Fruit fly (Drosophila melanogaster) whole organism, adult: Measurements from ENCODE around the gene CG42827.
A peak's percentile ranks its signal among the peaks of the same experiment; 100 is the strongest.

Experiments
- CG11617 ChIP-seq: fragments of 200-800 bp; sonication (Bioruptor generic); optimal IDR thresholded peaks from 2 replicates; lab custom pipeline; 2017; ENCODE audit warnings: mild to moderate bottlenecking, missing biosample characterization, missing genetic modification reagents, missing genetic modification characterization
- CG12768 ChIP-seq: fragments of 200-800 bp; sonication (Bioruptor generic); optimal IDR thresholded peaks from 2 replicates; lab custom pipeline; 2017; ENCODE audit warnings: missing biosample characterization, missing genetic modification characterization, mild to moderate bottlenecking, moderate library complexity, missing genetic modification reagents
- CG14711 ChIP-seq: fragments of 200-800 bp; sonication (Bioruptor generic); optimal IDR thresholded peaks from 2 replicates; lab custom pipeline; 2018; ENCODE audit warnings: missing biosample characterization, mild to moderate bottlenecking, missing genetic modification characterization, moderate library complexity
- CG1620 ChIP-seq: fragments of 200-800 bp; sonication (Bioruptor generic); optimal IDR thresholded peaks from 2 replicates; lab custom pipeline; 2016; ENCODE audit warnings: missing biosample characterization, missing genetic modification characterization
- CG33017 ChIP-seq: fragments of 200-800 bp; sonication (Bioruptor generic); optimal IDR thresholded peaks from 2 replicates; lab custom pipeline; 2018; ENCODE audit warnings: missing biosample characterization, mild to moderate bottlenecking, missing genetic modification characterization, moderate library complexity
- CG5204 ChIP-seq: fragments of 200-800 bp; sonication (Bioruptor generic); optimal IDR thresholded peaks from 2 replicates; lab custom pipeline; 2016; ENCODE audit warnings: missing biosample characterization, missing genetic modification characterization
- CG7045 ChIP-seq: fragments of 200-800 bp; sonication (Bioruptor generic); optimal IDR thresholded peaks from 2 replicates; lab custom pipeline; 2017; ENCODE audit warnings: missing biosample characterization, mild to moderate bottlenecking, missing genetic modification characterization
- CG7101 ChIP-seq: fragments of 200-800 bp; sonication (Bioruptor generic); optimal IDR thresholded peaks from 2 replicates; lab custom pipeline; 2018; ENCODE audit warnings: missing biosample characterization, mild to moderate bottlenecking, missing genetic modification characterization, moderate library complexity
- Clk ChIP-seq: fragments of 200-800 bp; sonication (Bioruptor generic); optimal IDR thresholded peaks from 2 replicates; lab custom pipeline; 2017; ENCODE audit warnings: missing biosample characterization, missing genetic modification characterization
- Crg-1 ChIP-seq: fragments of 200-800 bp; sonication (Bioruptor generic); optimal IDR thresholded peaks from 2 replicates; lab custom pipeline; 2016; ENCODE audit warnings: missing biosample characterization, missing genetic modification characterization
- Hr96 ChIP-seq: fragments of 200-800 bp; sonication (Bioruptor generic); optimal IDR thresholded peaks from 2 replicates; lab custom pipeline; 2016; ENCODE audit warnings: missing biosample characterization, missing genetic modification characterization
- Mnt ChIP-seq: fragments of 200-800 bp; sonication (Bioruptor generic); optimal IDR thresholded peaks from 2 replicates; lab custom pipeline; 2016; ENCODE audit warnings: missing biosample characterization, mild to moderate bottlenecking, missing genetic modification characterization
- bab1 ChIP-seq: fragments of 200-800 bp; sonication (Bioruptor generic); optimal IDR thresholded peaks from 3 replicates; lab custom pipeline; 2019; ENCODE audit warnings: missing biosample characterization, mild to moderate bottlenecking, missing genetic modification characterization, moderate library complexity
- cic ChIP-seq: fragments of 200-800 bp; sonication (Bioruptor generic); optimal IDR thresholded peaks from 2 replicates; lab custom pipeline; 2017; ENCODE audit warnings: missing biosample characterization, mild to moderate bottlenecking, missing genetic modification characterization, moderate library complexity
- cnc ChIP-seq, 2 experiments: fragments of >200 bp; optimal IDR thresholded peaks; 2 replicates each; lab custom pipeline; 2017
- kay ChIP-seq: fragments of 200-800 bp; sonication (Bioruptor generic); peaks from one replicate; lab custom pipeline; 2016; ENCODE audit warnings: missing biosample characterization, missing genetic modification characterization, borderline replicate concordance
- ovo ChIP-seq: fragments of 200-800 bp; sonication (Bioruptor generic); optimal IDR thresholded peaks from 2 replicates; lab custom pipeline; 2016; ENCODE audit warnings: missing biosample characterization, missing genetic modification characterization
- pad ChIP-seq: fragments of 200-800 bp; sonication (Bioruptor generic); optimal IDR thresholded peaks from 3 replicates; lab custom pipeline; 2017; ENCODE audit warnings: missing biosample characterization, missing genetic modification characterization, mild to moderate bottlenecking, moderate library complexity, missing genetic modification reagents
- tj ChIP-seq: fragments of 200-800 bp; sonication (Bioruptor generic); optimal IDR thresholded peaks from 3 replicates; lab custom pipeline; 2017; ENCODE audit warnings: missing biosample characterization, mild to moderate bottlenecking, missing genetic modification characterization, moderate library complexity
- toe ChIP-seq: fragments of 200-800 bp; sonication (Bioruptor generic); optimal IDR thresholded peaks from 2 replicates; lab custom pipeline; 2016; ENCODE audit warnings: missing biosample characterization, missing genetic modification characterization

The CG42827 gene

DNA sequence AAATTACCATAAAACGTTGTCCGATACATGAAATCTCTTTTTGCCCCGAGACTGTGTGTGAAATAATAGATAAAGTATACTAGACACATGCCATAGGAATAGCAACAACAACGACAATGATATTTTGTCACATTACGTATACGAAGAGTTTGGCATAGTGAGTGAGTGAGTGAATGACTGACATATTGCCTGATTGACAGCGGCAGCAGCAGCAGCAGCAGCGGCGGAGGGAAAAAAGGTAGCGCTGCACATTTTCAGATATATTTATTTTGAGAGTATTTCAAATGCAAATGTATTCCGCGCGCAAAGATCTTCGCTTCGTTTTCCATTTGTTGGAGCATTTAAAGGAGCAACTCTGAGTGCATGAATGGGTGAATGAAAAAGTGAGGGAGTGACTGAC, 36.2 kb upstream of the CG42827 start:
- TF ChIP-seq CG12768 (GFP tag; lab: Kevin White, UChicago) (no peak), CG14711 (no peak), tj (GFP tag; lab: Kevin White, UChicago) (no peak), Clk (GFP tag; lab: Kevin White, UChicago) (no peak), Mnt (GFP tag; lab: Kevin White, UChicago) (no peak), bab1 (GFP tag; lab: Kevin White, UChicago) (no peak), Crg-1 (GFP tag; lab: Kevin White, UChicago) (no peak), CG1620 (GFP tag; lab: Kevin White, UChicago) (no peak), cnc (optimal IDR thresholded peaks at IDR 0.05; lab: Kevin White, UChicago) (no peak), pad (GFP tag; lab: Kevin White, UChicago) (no peak), CG7045 (no peak), CG7101 (tag; lab: Kevin White, UChicago) (no peak), CG33017 (tag; lab: Kevin White, UChicago) (no peak), ovo (no peak), Hr96 (GFP tag; lab: Kevin White, UChicago) (no peak), toe (no peak), CG11617 (GFP tag; lab: Kevin White, UChicago) (no peak), kay (GFP tag; lab: Kevin White, UChicago) (no peak), cic (GFP tag; lab: Kevin White, UChicago) (no peak), CG5204 (GFP tag; lab: Kevin White, UChicago) (no peak)

DNA sequence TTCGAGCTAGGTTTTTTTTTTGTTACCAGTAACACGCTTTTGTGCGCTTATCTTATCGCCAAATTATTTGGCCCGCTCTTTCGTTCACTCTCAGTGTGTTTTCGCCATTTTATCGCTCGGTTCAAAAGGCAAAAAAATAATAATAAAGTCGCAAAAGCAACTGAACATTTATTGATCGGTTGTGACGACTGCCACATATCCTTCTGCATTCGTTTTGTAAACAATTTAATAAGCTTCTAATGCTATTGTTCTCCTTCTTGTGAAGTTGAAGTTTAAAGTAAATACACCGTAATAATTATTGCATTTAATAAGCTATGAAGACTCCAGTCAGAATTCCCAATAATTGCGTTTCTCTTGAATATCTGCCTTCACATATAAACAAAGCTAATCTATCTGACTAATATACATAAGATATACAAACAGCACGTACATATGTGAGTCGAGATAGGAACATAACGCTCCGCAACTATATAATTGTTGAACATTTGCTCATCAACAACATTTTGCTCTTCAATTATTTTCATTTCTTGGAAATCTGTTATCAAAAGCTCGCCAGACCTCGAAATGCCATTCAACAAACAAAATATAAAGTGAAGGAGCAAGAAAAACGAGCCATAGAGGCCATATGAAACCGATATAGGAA, 35.4 kb upstream of the CG42827 start:
- TF ChIP-seq CG14711 = peak; percentile 18
- TF ChIP-seq CG7101 (tag; lab: Kevin White, UChicago) = peak; percentile 5
- TF ChIP-seq kay (GFP tag; lab: Kevin White, UChicago) = peak; percentile 88
- TF ChIP-seq Clk (GFP tag; lab: Kevin White, UChicago) = no peak
- peak; percentile 28 for TF ChIP-seq CG33017 (tag; lab: Kevin White, UChicago)

- no peak for TF ChIP-seq tj (GFP tag; lab: Kevin White, UChicago)
- TF ChIP-seq CG12768 (GFP tag; lab: Kevin White, UChicago) = peak; percentile 15
Measured at dm6 chr3R:23338290-23338689, 34.4 kb upstream of the CG42827 start.

- no peak for TF ChIP-seq cic (GFP tag; lab: Kevin White, UChicago)
- TF ChIP-seq CG14711 = no peak
- TF ChIP-seq CG33017 (tag; lab: Kevin White, UChicago) = no peak
- TF ChIP-seq CG7045 = no peak
- no peak for TF ChIP-seq Hr96 (GFP tag; lab: Kevin White, UChicago)
- no peak for TF ChIP-seq Clk (GFP tag; lab: Kevin White, UChicago)
- TF ChIP-seq tj (GFP tag; lab: Kevin White, UChicago) = no peak
- no peak for TF ChIP-seq CG12768 (GFP tag; lab: Kevin White, UChicago)
- TF ChIP-seq CG1620 (GFP tag; lab: Kevin White, UChicago) = no peak
- TF ChIP-seq Mnt (GFP tag; lab: Kevin White, UChicago) = no peak
- TF ChIP-seq pad (GFP tag; lab: Kevin White, UChicago) = no peak
- no peak for TF ChIP-seq toe
- TF ChIP-seq CG7101 (tag; lab: Kevin White, UChicago) = no peak
Measured at dm6 chr3R:23340621-23341020, 32.1 kb upstream of the CG42827 start.

DNA sequence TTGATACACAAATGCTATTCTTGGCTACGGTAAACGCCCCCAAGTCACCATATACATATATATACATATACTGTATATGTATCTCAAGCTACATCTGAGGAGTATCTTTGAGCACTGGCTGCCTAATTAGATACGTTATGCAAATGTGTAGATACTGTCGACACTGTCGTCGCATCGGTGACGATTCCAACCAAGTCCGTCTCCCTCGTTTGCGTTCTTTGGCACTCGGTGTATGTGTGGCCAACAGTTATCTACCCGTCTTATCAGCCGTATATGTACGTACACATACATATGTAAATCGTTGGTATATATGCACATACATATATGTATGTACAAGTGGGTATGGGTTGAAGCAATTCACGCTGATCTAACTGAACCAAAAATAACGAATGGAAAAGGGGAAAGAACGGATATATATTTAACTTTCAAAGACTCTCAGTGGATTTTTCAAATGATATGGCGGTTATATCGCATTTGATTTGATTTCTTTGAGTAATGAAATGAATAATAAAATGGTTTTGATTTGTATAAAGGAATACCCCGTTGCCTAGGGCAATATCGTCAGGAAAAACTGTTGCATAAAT, 30.9 kb upstream of the CG42827 start:
- TF ChIP-seq cic (GFP tag; lab: Kevin White, UChicago) = peak; percentile 28
- no peak for TF ChIP-seq pad (GFP tag; lab: Kevin White, UChicago)

dm6 chr3R:23343707-23344310, 28.9 kb upstream of the CG42827 start:
- TF ChIP-seq pad (GFP tag; lab: Kevin White, UChicago) (no peak), toe (no peak), tj (GFP tag; lab: Kevin White, UChicago) (no peak), ovo (no peak), CG7101 (tag; lab: Kevin White, UChicago) (no peak), CG7045 (no peak), kay (GFP tag; lab: Kevin White, UChicago) (no peak), Crg-1 (GFP tag; lab: Kevin White, UChicago) (no peak), Hr96 (GFP tag; lab: Kevin White, UChicago) (no peak), CG11617 (GFP tag; lab: Kevin White, UChicago) (no peak), CG33017 (tag; lab: Kevin White, UChicago) (no peak)
